Worm (Caenorhabditis elegans) whole organism, early embryonic: ENCODE results near the gene K12G11.6.

Experiments used
- B0310.2 ChIP-seq: sonication (generic microtip); optimal IDR thresholded peaks from 2 replicates; lab custom pipeline; 2016; ENCODE audit warnings: mild to moderate bottlenecking, missing genetic modification characterization, missing compliant biosample characterization
- F13C5.2 ChIP-seq: sonication (generic microtip); optimal IDR thresholded peaks from 2 replicates; lab custom pipeline; 2017; ENCODE audit warnings: mild to moderate bottlenecking, missing genetic modification characterization, inconsistent platforms, missing compliant biosample characterization
- ama-1 ChIP-seq: fragments of 150-350 bp; optimal IDR thresholded peaks from 2 replicates; lab custom pipeline; 2014
- ceh-36 ChIP-seq: sonication (generic microtip); optimal IDR thresholded peaks from 2 replicates; lab custom pipeline; 2016; ENCODE audit warnings: missing genetic modification characterization, inconsistent platforms, missing compliant biosample characterization
- flt-1 ChIP-seq: fragments of 200-800 bp; sonication (Bioruptor generic); IDR thresholded peaks from 2 replicates; pipeline ENCODE4 v1.3.6; 2022; ENCODE audit warnings: missing genetic modification characterization, missing compliant biosample characterization
- hmbx-1 ChIP-seq: sonication (generic microtip); optimal IDR thresholded peaks from 2 replicates; lab custom pipeline; 2016; ENCODE audit warnings: mild to moderate bottlenecking, missing genetic modification characterization, missing compliant biosample characterization
- hmg-4 ChIP-seq: fragments of 200-800 bp; sonication (Bioruptor generic); optimal IDR thresholded peaks from 2 replicates; lab custom pipeline; 2018; ENCODE audit warnings: mild to moderate bottlenecking, missing genetic modification characterization, missing compliant biosample characterization
- pes-1 ChIP-seq: fragments of 200-800 bp; sonication (Bioruptor generic); IDR thresholded peaks from 2 replicates; pipeline ENCODE4 v1.3.6; 2022; ENCODE audit warnings: missing genetic modification reagents, missing genetic modification characterization, missing compliant biosample characterization

ce11 chrV:11856022-11856421 is 38.1 kb upstream of the K12G11.6 start:
- no peak for TF ChIP-seq flt-1 (GFP tag; lab: Robert Waterston, UW)
- TF ChIP-seq ama-1 (lab: Kevin White, UChicago) = no peak
- TF ChIP-seq hmg-4 (GFP tag; lab: Kevin White, UChicago) = no peak
- no peak for TF ChIP-seq pes-1 (GFP tag; lab: Robert Waterston, UW)
- no peak for TF ChIP-seq B0310.2 (tag; lab: Kevin White, UChicago)
- no peak for TF ChIP-seq F13C5.2 (tag; lab: Kevin White, UChicago)
- no peak for TF ChIP-seq hmbx-1 (tag; lab: Kevin White, UChicago)
- no peak for TF ChIP-seq ceh-36
